Fruit fly (Drosophila melanogaster): Measurements from ENCODE around the gene sisA.

- TF ChIP-seq fd59A (GFP tag; optimal IDR thresholded peaks at IDR 0.05) (no peak), Smox (GFP tag; optimal IDR thresholded peaks at IDR 0.05) (no peak), achi (GFP tag; optimal IDR thresholded peaks at IDR 0.05) (no peak), esn (GFP tag; optimal IDR thresholded peaks at IDR 0.05) (no peak), CG6808 (GFP tag; optimal IDR thresholded peaks at IDR 0.05) (no peak), CG6163 (GFP tag; IDR thresholded peaks at IDR 0.05) (0 out of 3 replicates have a peak, but pooled peaks have one; percentile 27)
These were observed 20.0 kb upstream of the sisA start for dm6 chrX:11342168-11342567.

All from whole organism, prepupa.